Fruit fly (Drosophila melanogaster) Kc167 (cell line): ENCODE data around the gene Dhpr.

Experiments used
- Myc ChIP-seq: fragments of >200 bp; optimal IDR thresholded peaks from 2 replicates; lab custom pipeline; 2017; ENCODE audit warnings: missing external identifiers
- Sin3A ChIP-seq: fragments of >200 bp; optimal IDR thresholded peaks from 2 replicates; lab custom pipeline; 2018; ENCODE audit warnings: missing external identifiers
- h ChIP-seq: fragments of >200 bp; optimal IDR thresholded peaks from 3 replicates; lab custom pipeline; 2018; ENCODE audit warnings: missing external identifiers
- insv ChIP-seq: fragments of >200 bp; optimal IDR thresholded peaks from 3 replicates; lab custom pipeline; 2018; ENCODE audit warnings: missing external identifiers
- psq ChIP-seq: fragments of >200 bp; optimal IDR thresholded peaks from 2 replicates; lab custom pipeline; 2017; ENCODE audit warnings: missing external identifiers
- ttk ChIP-seq: sonication (Bioruptor generic); optimal IDR thresholded peaks from 2 replicates; lab custom pipeline; 2017; ENCODE audit warnings: missing external identifiers

Dhpr gene

DNA sequence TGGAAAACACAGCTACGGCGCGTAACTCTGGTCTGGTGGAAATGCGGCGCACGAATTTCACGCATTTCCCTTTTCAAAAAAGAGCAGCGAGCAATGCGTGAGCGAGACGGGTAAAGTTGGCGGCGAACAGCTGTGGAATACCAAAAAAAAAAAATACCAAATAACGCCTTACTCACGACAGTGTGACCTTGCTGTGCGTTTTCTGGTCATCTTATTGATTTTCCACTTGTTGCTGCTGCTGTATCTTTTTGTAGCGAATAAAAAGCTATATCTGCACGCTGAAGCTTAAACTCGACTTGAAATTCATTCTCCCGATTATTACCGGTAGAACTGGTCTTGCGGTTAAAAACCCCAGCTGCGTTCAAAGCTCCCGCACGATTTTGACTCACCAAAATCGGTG is at the start of gene Dhpr, which contains the start of gene bol:
Gene Dhpr, plus strand, starts transcription at position 212 of the 400 bp plus-strand sequence.
Gene bol, minus strand, starts transcription at position 57 of the 400 bp plus-strand sequence.
- TF ChIP-seq insv (lab: Kevin White, UChicago) (no peak), Myc (lab: Kevin White, UChicago) (no peak), psq (no peak), Sin3A (lab: Kevin White, UChicago) (no peak), ttk (lab: Kevin White, UChicago) (no peak), h (lab: Kevin White, UChicago) (no peak)

DNA sequence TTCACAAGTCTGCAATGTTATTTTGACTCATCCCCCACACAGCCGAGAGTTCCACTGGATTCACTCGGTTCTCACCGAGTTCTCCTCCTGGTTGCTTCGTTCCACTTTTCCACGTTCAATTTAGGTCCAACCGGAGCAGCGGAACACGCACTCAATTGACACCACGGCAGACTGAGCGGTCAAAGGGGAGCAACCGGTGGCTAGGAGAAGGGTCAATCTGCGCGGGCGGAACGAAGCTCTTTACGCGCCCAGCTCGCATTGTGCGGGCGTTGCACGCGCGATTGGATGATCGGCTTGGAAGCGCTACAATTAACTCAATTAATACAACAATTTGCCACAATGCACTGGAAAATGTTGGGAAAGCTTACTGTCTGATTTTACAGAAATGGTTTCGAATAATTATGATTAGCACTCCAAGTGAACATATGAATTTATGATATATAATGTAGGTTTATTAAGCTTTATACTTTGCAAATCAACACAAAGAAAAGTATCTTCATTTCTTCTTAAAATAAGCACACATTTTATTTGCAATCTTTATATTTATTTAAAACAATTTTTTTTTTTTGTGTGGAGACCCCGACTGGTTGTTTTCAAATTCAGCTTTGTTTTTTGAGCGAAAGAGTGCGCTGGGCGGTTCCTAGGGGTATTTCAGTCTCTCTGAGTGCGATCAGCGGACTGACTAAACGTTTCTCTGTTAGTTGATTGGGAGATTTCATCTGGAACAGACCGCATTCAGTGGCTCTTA is 41.8 kb upstream of the Dhpr start, which contains the start of gene CG32032:
Gene CG32032, plus strand, starts transcription at position 698 of the 748 bp plus-strand sequence.
- TF ChIP-seq insv (lab: Kevin White, UChicago) (no peak), psq (no peak), Sin3A (lab: Kevin White, UChicago) (no peak), Myc (lab: Kevin White, UChicago) (no peak), h (lab: Kevin White, UChicago) (no peak), ttk (lab: Kevin White, UChicago) (no peak)

DNA sequence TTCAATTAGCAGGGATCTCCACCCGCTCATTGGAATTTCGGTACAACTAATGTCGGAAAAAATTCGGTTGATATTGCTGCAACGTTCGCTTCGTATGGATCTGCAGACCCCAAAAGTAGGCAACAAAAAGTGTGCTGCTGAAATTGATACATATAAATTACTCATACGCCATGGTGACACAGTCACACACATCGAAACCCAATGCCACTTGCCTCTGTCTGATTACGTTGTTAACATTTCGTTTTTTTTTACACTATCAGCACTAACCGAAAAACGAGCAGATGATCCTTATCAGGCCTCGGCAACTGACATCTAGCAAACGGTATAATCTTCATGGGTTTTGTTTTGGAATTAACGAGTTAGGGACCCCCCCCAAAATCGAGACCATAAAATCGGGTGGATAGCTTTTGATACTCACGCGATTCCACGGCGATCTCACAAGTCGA is 39.4 kb upstream of the Dhpr start:
- TF ChIP-seq h (lab: Kevin White, UChicago) (no peak), ttk (lab: Kevin White, UChicago) (no peak), insv (lab: Kevin White, UChicago) (no peak), Sin3A (lab: Kevin White, UChicago) (no peak), psq (no peak), Myc (lab: Kevin White, UChicago) (no peak)

DNA sequence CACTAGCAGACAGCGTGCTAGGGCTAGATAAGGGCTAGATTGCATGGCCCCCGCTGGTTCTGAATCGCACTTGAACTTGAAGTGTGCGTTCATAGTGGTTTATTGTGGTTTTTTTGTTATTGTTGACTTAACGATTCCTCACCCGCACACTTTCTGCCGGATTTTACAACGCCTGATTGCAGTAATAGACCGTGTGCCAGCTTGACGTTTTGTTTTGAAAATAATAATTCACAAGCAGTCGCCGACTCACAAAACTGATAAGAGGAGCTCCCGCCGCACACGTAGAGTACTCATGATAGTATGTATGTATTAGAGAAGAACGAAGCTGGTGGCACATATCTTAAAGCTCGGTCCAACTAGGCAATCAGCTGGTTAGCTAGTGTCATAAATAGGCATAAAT is 38.7 kb upstream of the Dhpr start:
- TF ChIP-seq insv (lab: Kevin White, UChicago): no peak
- no peak for TF ChIP-seq psq
- TF ChIP-seq Sin3A (lab: Kevin White, UChicago): no peak
- TF ChIP-seq Myc (lab: Kevin White, UChicago): no peak
- TF ChIP-seq ttk (lab: Kevin White, UChicago): no peak
- no peak for TF ChIP-seq h (lab: Kevin White, UChicago)

DNA sequence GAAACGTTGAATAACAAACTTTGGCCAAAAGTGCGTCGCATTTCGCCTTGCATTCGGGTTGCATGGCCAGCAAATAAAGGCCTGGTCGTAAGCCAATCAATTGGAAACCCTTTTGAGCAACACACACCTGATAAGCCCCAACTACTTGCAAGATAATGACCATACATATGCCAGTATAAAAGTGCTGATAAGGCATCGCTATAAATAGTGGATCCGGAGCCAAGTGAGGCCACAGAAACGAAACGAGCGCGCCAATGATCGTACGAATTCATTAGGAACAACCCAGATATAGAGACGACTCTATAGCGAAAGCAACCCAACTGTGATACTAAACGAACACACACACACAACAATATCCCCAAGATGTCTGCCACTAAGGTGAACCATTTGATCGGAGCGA is 37.7 kb upstream of the Dhpr start, which contains the start of gene CG13315:
Gene CG13315, plus strand, starts transcription at position 230 of the 400 bp plus-strand sequence.
- TF ChIP-seq ttk (lab: Kevin White, UChicago) (no peak), psq (no peak), Sin3A (lab: Kevin White, UChicago) (no peak), insv (lab: Kevin White, UChicago) (no peak)

DNA sequence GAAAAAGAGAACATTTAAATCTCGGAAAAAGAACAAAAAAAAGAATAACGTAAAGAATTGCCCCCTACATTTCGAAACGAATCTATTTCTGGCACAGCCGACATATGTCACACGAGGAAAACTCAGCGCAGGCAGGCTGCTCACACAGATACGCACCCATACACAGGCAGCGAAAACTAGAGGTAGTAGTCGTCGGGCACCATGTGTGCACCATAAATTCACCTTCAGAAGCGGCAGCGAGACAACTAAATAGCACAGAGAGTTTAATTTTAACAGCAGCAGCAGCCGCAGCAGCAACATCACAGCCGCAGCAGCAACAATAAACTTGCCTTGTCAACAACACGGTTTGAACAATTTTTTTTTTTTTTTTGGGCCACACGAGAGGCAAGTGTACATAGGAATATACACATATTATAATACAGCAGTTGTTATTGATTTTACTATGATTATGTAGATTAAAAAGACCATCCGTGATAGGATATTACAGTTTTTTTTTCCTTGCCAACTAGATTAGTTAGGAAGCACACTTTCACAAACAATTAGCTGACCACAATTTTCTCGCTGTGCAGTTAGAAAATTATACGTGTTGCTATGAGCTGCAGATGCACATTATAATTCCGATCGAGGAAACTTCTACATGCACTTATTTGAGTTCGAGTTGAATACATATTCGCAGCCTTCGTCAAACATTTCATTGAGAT is 20.6 kb upstream of the Dhpr start:
- TF ChIP-seq Myc (lab: Kevin White, UChicago) (no peak), Sin3A (lab: Kevin White, UChicago) (no peak), insv (lab: Kevin White, UChicago) (no peak), h (lab: Kevin White, UChicago) (no peak), ttk (lab: Kevin White, UChicago) (no peak), psq (no peak)

DNA sequence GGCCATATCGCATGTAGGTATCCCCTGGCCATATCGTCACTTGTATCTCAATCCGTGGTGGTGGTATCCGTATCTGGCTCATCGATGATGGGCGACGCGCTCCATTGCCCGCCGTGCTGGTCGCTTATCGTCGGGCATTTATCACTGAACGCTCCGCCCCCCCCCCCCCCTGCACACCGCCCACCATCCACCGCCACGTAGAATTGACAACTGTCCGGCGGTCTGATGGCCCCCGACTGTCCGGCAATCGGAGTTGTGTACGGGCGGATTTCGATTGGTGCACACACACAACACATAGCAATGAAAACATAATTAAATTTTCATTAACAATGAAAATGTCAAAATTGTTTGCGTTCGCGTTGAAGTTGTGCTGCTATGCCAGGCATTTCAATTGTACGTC is 20.0 kb upstream of the Dhpr start:
- TF ChIP-seq insv (lab: Kevin White, UChicago) (no peak), psq (no peak), h (lab: Kevin White, UChicago) (no peak), Myc (lab: Kevin White, UChicago) (no peak), ttk (lab: Kevin White, UChicago) (no peak), Sin3A (lab: Kevin White, UChicago) (no peak)

DNA sequence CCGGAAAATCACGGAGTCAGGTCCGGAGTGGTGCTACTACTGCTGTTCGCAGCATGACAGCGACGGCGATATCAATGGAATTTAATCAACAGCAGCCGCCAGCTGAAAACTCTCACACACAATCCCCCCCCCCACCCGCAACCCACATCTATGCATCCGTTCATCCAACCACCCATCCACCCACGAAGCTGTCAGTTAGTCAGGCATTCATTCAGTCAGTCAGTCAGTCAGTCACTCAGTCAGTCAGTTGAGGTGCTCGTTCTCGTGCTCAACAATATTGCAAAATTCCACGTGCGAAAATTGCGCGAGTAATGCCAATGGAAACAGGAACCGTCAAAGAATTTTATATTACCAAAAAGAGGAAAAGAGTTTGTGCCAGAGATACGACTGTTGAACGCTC is 18.7 kb upstream of the Dhpr start:
- TF ChIP-seq h (lab: Kevin White, UChicago) (no peak), Myc (lab: Kevin White, UChicago) (no peak), ttk (lab: Kevin White, UChicago) (no peak), insv (lab: Kevin White, UChicago) (no peak), psq (no peak), Sin3A (lab: Kevin White, UChicago) (no peak)

DNA sequence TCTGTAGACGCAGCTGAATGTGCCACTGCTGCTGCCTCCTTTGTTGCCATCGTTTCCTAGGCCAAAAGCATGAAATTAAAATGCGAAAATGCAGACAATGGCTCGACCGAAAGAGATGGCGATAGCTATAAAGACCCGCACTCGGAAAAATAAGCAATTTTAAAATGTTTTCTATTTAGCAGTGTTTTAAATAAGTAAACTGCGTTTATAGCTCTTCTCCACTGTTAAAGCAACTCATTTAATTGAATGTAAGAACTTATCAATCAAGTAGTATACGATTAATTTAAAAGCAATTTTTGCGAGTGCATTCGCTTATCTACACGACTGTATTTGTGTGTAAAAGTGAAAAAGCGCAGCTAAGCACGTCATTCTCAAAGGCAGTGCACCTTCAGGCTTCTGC is 14.8 kb upstream of the Dhpr start:
- TF ChIP-seq h (lab: Kevin White, UChicago) (no peak), Myc (lab: Kevin White, UChicago) (no peak), psq (no peak), ttk (lab: Kevin White, UChicago) (no peak), insv (lab: Kevin White, UChicago) (no peak), Sin3A (lab: Kevin White, UChicago) (no peak)

DNA sequence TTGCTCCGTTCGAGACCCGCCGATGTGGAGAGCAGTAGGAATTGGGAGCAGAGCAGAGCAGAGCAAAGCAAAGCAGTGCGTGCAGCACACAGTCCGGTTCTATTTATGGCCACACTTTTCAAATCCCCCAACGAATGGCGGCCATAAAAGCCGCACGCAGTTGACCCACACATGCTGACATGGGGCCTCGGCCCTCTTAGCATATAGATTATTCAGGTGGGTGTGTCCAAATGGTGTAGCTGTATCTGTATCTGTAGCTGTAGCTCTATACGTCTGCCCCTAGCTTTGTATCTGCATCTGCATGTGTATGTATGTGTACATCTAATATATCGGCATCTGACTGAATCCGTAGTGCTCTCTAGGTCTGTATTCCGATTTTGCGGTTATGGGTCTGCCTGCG is 13.1 kb upstream of the Dhpr start:
- TF ChIP-seq psq (no peak), Myc (lab: Kevin White, UChicago) (no peak), Sin3A (lab: Kevin White, UChicago) (no peak), h (lab: Kevin White, UChicago) (no peak), insv (lab: Kevin White, UChicago) (no peak)

DNA sequence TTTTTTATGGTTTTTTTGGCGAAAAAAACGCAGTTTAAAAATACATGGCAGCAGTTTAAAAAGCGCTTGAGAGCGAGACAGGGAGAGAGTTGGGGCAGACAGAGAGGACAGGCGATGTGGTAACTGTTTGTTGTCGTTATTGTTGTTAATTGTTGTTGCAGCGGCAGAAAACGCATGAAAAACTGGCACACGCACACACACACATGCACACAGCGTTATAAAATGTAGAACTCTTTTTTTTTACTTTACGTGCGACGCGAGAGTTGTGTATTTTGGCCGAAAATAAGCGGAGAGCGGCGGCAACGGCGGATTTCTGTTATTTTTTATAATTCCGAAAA is 9.5 kb upstream of the Dhpr start:
- no peak for TF ChIP-seq insv (lab: Kevin White, UChicago)
- TF ChIP-seq ttk (lab: Kevin White, UChicago): no peak
- no peak for TF ChIP-seq Myc (lab: Kevin White, UChicago)
- no peak for TF ChIP-seq h (lab: Kevin White, UChicago)
